Fruit fly (Drosophila melanogaster): ENCODE measurements around the gene Rpt2.

- no peak for TF ChIP-seq pan (optimal IDR thresholded peaks at IDR 0.05)
- TF ChIP-seq Dll (optimal IDR thresholded peaks at IDR 0.05): no peak
- TF ChIP-seq usp (GFP tag; optimal IDR thresholded peaks at IDR 0.05): no peak
- no peak for TF ChIP-seq EcR (GFP tag; optimal IDR thresholded peaks at IDR 0.05)
Measured at dm6 chr3R:23902034-23902433, 29.3 kb downstream of the Rpt2 start.

All from whole organism.